Worm (Caenorhabditis elegans) whole organism, mixed stage, embryonic: ENCODE data around the gene lgc-8.

Source experiments
- M03D4.4 ChIP-seq: sonication (generic microtip); optimal IDR thresholded peaks from 2 replicates; lab custom pipeline; 2017; ENCODE audit warnings: mild to moderate bottlenecking, missing genetic modification characterization, missing compliant biosample characterization
- bed-3 ChIP-seq: fragments of 200-800 bp; sonication (Bioruptor generic); optimal IDR thresholded peaks from 3 replicates; lab custom pipeline; 2018; ENCODE audit warnings: mild to moderate bottlenecking, missing genetic modification characterization, moderate library complexity, missing compliant biosample characterization
- blmp-1 ChIP-seq: fragments of 150-350 bp; optimal IDR thresholded peaks from 2 replicates; lab custom pipeline; 2014; ENCODE audit warnings: missing biosample characterization, missing genetic modification characterization
- ceh-39 ChIP-seq: fragments of 150-350 bp; optimal IDR thresholded peaks from 2 replicates; lab custom pipeline; 2014; ENCODE audit warnings: missing biosample characterization, missing genetic modification characterization
- ceh-43 ChIP-seq: fragments of 200-800 bp; sonication (Bioruptor generic); optimal IDR thresholded peaks from 2 replicates; lab custom pipeline; 2018; ENCODE audit warnings: mild to moderate bottlenecking, missing genetic modification characterization, moderate library complexity, missing compliant biosample characterization
- ceh-83 ChIP-seq: fragments of 200-800 bp; sonication (Bioruptor generic); optimal IDR thresholded peaks from 2 replicates; lab custom pipeline; 2018; ENCODE audit warnings: mild to moderate bottlenecking, missing genetic modification characterization, missing compliant biosample characterization
- cnd-1 ChIP-seq: fragments of 200-800 bp; sonication (Bioruptor generic); optimal IDR thresholded peaks from 2 replicates; lab custom pipeline; 2018; ENCODE audit warnings: mild to moderate bottlenecking, missing genetic modification characterization, missing compliant biosample characterization
- drap-1 ChIP-seq: fragments of 200-800 bp; sonication (Bioruptor generic); optimal IDR thresholded peaks from 3 replicates; lab custom pipeline; 2018; ENCODE audit warnings: mild to moderate bottlenecking, missing genetic modification characterization, missing compliant biosample characterization
- elt-1 ChIP-seq: sonication (generic microtip); optimal IDR thresholded peaks from 2 replicates; lab custom pipeline; 2017; ENCODE audit warnings: missing genetic modification characterization, mild to moderate bottlenecking, missing compliant biosample characterization, antibody characterized with exemption, moderate library complexity, borderline replicate concordance; ENCODE audit not compliant: insufficient read depth
- elt-3 ChIP-seq: fragments of 150-350 bp; optimal IDR thresholded peaks from 2 replicates; lab custom pipeline; 2014; ENCODE audit warnings: missing biosample characterization, missing genetic modification characterization
- flh-1 ChIP-seq: fragments of 200-800 bp; sonication (Bioruptor generic); optimal IDR thresholded peaks from 2 replicates; lab custom pipeline; 2018; ENCODE audit warnings: mild to moderate bottlenecking, missing genetic modification characterization, moderate library complexity, missing compliant biosample characterization
- ham-2 ChIP-seq: fragments of 200-800 bp; sonication (Bioruptor generic); optimal IDR thresholded peaks from 2 replicates; lab custom pipeline; 2018; ENCODE audit warnings: mild to moderate bottlenecking, missing genetic modification characterization, missing compliant biosample characterization
- hlh-1 ChIP-seq: fragments of 150-350 bp; optimal IDR thresholded peaks from 2 replicates; lab custom pipeline; 2014; ENCODE audit warnings: missing biosample characterization, missing genetic modification reagents, missing genetic modification characterization
- lin-13 ChIP-seq: fragments of 150-350 bp; optimal IDR thresholded peaks from 2 replicates; lab custom pipeline; 2014; ENCODE audit warnings: missing biosample characterization, missing genetic modification characterization
- lin-32 ChIP-seq: fragments of 200-800 bp; sonication (Bioruptor generic); optimal IDR thresholded peaks from 2 replicates; lab custom pipeline; 2018; ENCODE audit warnings: mild to moderate bottlenecking, missing genetic modification characterization, missing compliant biosample characterization
- lsy-2 ChIP-seq: fragments of 150-350 bp; optimal IDR thresholded peaks from 2 replicates; lab custom pipeline; 2014; ENCODE audit warnings: missing biosample characterization, missing genetic modification characterization
- mab-5 ChIP-seq: fragments of 150-350 bp; optimal IDR thresholded peaks from 2 replicates; lab custom pipeline; 2014; ENCODE audit warnings: missing biosample characterization, missing genetic modification characterization
- mep-1 ChIP-seq: fragments of 150-350 bp; optimal IDR thresholded peaks from 2 replicates; lab custom pipeline; 2017; ENCODE audit warnings: missing biosample characterization, missing genetic modification reagents, missing genetic modification characterization, inconsistent platforms
- mls-2 ChIP-seq: sonication (generic microtip); optimal IDR thresholded peaks from 2 replicates; lab custom pipeline; 2016; ENCODE audit warnings: mild to moderate bottlenecking, missing genetic modification characterization, moderate library complexity, missing compliant biosample characterization
- nhr-12 ChIP-seq: fragments of 150-350 bp; optimal IDR thresholded peaks from 2 replicates; lab custom pipeline; 2014; ENCODE audit warnings: missing biosample characterization, missing genetic modification characterization
- nhr-2 ChIP-seq: fragments of 150-350 bp; optimal IDR thresholded peaks from 2 replicates; lab custom pipeline; 2014; ENCODE audit warnings: missing biosample characterization, missing genetic modification characterization
- nhr-237 ChIP-seq: fragments of 150-350 bp; optimal IDR thresholded peaks from 2 replicates; lab custom pipeline; 2014; ENCODE audit warnings: missing biosample characterization, missing genetic modification characterization
- nhr-28 ChIP-seq: fragments of 150-350 bp; optimal IDR thresholded peaks from 2 replicates; lab custom pipeline; 2014; ENCODE audit warnings: missing biosample characterization, missing genetic modification characterization
- nhr-76 ChIP-seq: sonication (generic microtip); optimal IDR thresholded peaks from 2 replicates; lab custom pipeline; 2017; ENCODE audit warnings: missing biosample characterization, missing genetic modification characterization
- snpc-4 ChIP-seq: fragments of 150-350 bp; optimal IDR thresholded peaks from 2 replicates; lab custom pipeline; 2014; ENCODE audit warnings: missing biosample characterization, missing genetic modification characterization
- sptf-1 ChIP-seq: sonication (generic microtip); optimal IDR thresholded peaks from 2 replicates; lab custom pipeline; 2017; ENCODE audit warnings: mild to moderate bottlenecking, missing genetic modification characterization, moderate library complexity, missing compliant biosample characterization
- tbx-8 ChIP-seq: fragments of 200-800 bp; sonication (Bioruptor generic); optimal IDR thresholded peaks from 2 replicates; lab custom pipeline; 2018; ENCODE audit warnings: mild to moderate bottlenecking, missing genetic modification characterization, moderate library complexity, missing compliant biosample characterization
- unc-120 ChIP-seq: sonication (generic microtip); optimal IDR thresholded peaks from 2 replicates; lab custom pipeline; 2017; ENCODE audit warnings: missing genetic modification characterization, missing compliant biosample characterization; ENCODE audit not compliant: poor library complexity, severe bottlenecking
- unc-39 ChIP-seq: fragments of 150-350 bp; optimal IDR thresholded peaks from 2 replicates; lab custom pipeline; 2014; ENCODE audit warnings: missing biosample characterization, missing genetic modification characterization
- unc-62 ChIP-seq: fragments of 150-350 bp; optimal IDR thresholded peaks from 2 replicates; lab custom pipeline; 2014; ENCODE audit warnings: missing biosample characterization, missing genetic modification reagents, missing genetic modification characterization
- zip-8 ChIP-seq: fragments of 150-350 bp; optimal IDR thresholded peaks from 2 replicates; lab custom pipeline; 2014; ENCODE audit warnings: missing biosample characterization, missing genetic modification characterization
- ztf-11 ChIP-seq: fragments of 150-350 bp; optimal IDR thresholded peaks from 2 replicates; lab custom pipeline; 2014; ENCODE audit warnings: missing biosample characterization, missing genetic modification characterization

The lgc-8 gene

ce11 chrIV:14715500-14715899, at the start of gene lgc-8:
lgc-8 (plus strand) TSS chrIV:14715800.
- TF ChIP-seq zip-8 (tag; lab: Kevin White, UChicago) = no peak
- TF ChIP-seq ceh-43 (GFP tag; lab: Kevin White, UChicago) = no peak
- no peak for TF ChIP-seq ceh-83 (GFP tag; lab: Kevin White, UChicago)
- TF ChIP-seq sptf-1 (tag; lab: Kevin White, UChicago) = no peak
- TF ChIP-seq nhr-12 = no peak
- TF ChIP-seq snpc-4 = no peak
- no peak for TF ChIP-seq lin-32
- TF ChIP-seq ham-2 (GFP tag; lab: Kevin White, UChicago) = no peak
- TF ChIP-seq lin-13 (tag; lab: Kevin White, UChicago) = no peak
- no peak for TF ChIP-seq mab-5 (tag; lab: Kevin White, UChicago)
- TF ChIP-seq blmp-1 (tag; lab: Kevin White, UChicago) = no peak
- no peak for TF ChIP-seq unc-62 (GFP tag; lab: Kevin White, UChicago)
- no peak for TF ChIP-seq M03D4.4 (tag; lab: Kevin White, UChicago)
- no peak for TF ChIP-seq elt-3 (tag; lab: Kevin White, UChicago)
- no peak for TF ChIP-seq flh-1 (GFP tag; lab: Kevin White, UChicago)
- no peak for TF ChIP-seq nhr-2 (tag; lab: Kevin White, UChicago)
- TF ChIP-seq bed-3 (GFP tag; lab: Kevin White, UChicago) = no peak
- TF ChIP-seq unc-39 (tag; lab: Kevin White, UChicago) = no peak

DNA sequence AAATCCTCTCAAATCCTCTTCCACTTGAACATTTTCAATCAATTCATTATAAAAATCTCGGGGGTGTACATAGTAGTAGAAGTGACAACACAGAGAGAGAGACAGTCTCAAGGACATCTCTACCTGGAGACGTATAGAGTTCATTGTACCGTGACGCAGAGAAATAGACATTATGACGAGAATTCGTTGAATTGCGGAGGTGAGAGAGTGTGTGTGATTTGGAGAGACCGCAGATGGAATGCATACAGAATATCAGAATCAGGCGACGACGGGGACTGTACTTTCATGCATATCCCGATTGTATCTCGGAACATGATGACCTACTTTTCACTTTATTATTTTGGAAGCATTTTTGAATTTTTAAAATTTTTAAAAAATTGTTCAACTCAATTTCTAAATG, 39.8 kb upstream of the lgc-8 start:
- no peak for TF ChIP-seq cnd-1 (tag; lab: Kevin White, UChicago)
- peak; percentile 32 for TF ChIP-seq elt-1 (tag; lab: Kevin White, UChicago)

ce11 chrIV:14677095-14677633, 38.4 kb upstream of the lgc-8 start, which contains the start of gene Y57G11C.31:
Y57G11C.31 (plus strand) TSS chrIV:14677370.
- TF ChIP-seq tbx-8 (GFP tag; lab: Kevin White, UChicago) = no peak
- TF ChIP-seq nhr-28 = no peak
- no peak for TF ChIP-seq blmp-1 (tag; lab: Kevin White, UChicago)
- no peak for TF ChIP-seq sptf-1 (tag; lab: Kevin White, UChicago)
- TF ChIP-seq nhr-2 (tag; lab: Kevin White, UChicago) = no peak
- TF ChIP-seq mls-2 = no peak
- TF ChIP-seq elt-1 (tag; lab: Kevin White, UChicago) = no peak
- no peak for TF ChIP-seq M03D4.4 (tag; lab: Kevin White, UChicago)
- TF ChIP-seq nhr-237 (tag; lab: Kevin White, UChicago) = no peak

DNA sequence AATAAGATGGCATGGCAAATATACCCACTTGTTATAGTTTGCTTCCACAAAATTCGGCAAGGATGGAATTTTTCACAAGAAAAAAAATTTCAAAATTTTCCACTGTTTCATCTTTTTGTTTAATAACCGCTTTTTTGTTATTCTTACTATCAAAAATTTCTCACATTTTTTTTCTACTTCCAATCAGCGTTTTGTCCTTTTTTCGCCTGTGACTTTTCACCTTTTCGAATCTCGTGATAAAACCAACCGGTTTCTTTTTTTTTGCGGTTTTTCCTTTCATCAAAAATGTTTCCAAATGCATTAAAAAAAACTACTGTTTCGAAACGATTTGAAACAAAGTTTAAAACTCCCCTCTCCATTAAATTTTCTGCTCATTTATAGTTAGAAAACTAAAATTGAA, 36.5 kb upstream of the lgc-8 start:
- TF ChIP-seq nhr-28 = no peak
- TF ChIP-seq sptf-1 (tag; lab: Kevin White, UChicago) = no peak
- no peak for TF ChIP-seq nhr-76

DNA sequence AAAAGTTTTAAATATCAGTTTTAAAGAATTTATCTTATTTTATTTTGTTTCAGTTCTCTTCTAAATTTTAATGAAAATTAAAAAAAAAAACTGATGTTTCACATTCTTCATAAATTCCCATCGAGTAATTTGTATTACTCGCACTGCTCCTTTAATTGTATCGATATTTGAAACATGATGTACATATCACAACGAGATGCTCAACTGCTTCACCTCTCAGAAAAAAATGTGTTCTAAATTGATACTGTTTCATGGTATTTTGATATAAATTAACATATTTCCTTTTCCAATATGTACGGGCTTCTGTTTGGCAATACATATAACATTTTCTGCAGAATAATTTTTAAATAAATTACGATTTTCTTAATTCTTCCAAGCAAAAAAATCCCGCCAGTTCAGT, 27.9 kb upstream of the lgc-8 start:
- no peak for TF ChIP-seq sptf-1 (tag; lab: Kevin White, UChicago)

DNA sequence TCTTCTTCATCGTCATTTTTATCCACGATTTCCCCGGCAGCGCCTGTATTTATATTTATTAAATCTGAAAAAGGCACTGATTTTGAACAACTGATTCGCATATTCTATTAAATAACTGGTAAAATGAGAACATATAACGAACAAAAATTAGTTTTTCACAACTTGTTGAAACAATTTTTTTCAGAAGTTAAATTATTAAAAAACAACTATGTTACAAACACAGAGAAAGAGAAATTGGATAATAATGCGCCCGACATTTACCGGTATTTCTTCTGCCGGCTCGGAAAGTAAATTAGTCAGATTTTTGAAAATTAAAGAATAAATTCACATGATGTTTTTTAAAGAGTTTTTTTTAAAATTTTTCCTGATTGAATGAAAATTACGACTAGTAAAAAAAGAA, 15.8 kb upstream of the lgc-8 start, which contains the start of gene haf-8:
Gene haf-8 (minus strand): TSS at position 101 of the 400 bp plus-strand sequence.
- no peak for TF ChIP-seq bed-3 (GFP tag; lab: Kevin White, UChicago)
- no peak for TF ChIP-seq drap-1 (GFP tag; lab: Kevin White, UChicago)
- TF ChIP-seq mab-5 (tag; lab: Kevin White, UChicago) = no peak
- TF ChIP-seq snpc-4 = no peak
- TF ChIP-seq hlh-1 (tag; lab: Kevin White, UChicago) = no peak
- no peak for TF ChIP-seq unc-120 (tag; lab: Kevin White, UChicago)
- no peak for TF ChIP-seq unc-62 (GFP tag; lab: Kevin White, UChicago)
- no peak for TF ChIP-seq elt-3 (tag; lab: Kevin White, UChicago)
- no peak for TF ChIP-seq tbx-8 (GFP tag; lab: Kevin White, UChicago)
- no peak for TF ChIP-seq nhr-237 (tag; lab: Kevin White, UChicago)
- no peak for TF ChIP-seq lsy-2 (tag; lab: Kevin White, UChicago)
- no peak for TF ChIP-seq lin-32
- TF ChIP-seq lin-13 (tag; lab: Kevin White, UChicago) = no peak
- TF ChIP-seq mls-2 = no peak
- no peak for TF ChIP-seq cnd-1 (tag; lab: Kevin White, UChicago)
- TF ChIP-seq ceh-39 (tag; lab: Kevin White, UChicago) = no peak
- TF ChIP-seq mep-1 (tag; lab: Kevin White, UChicago) = no peak
- TF ChIP-seq elt-1 (tag; lab: Kevin White, UChicago) = no peak
- TF ChIP-seq ztf-11 (tag; lab: Kevin White, UChicago) = no peak
